Worm (Caenorhabditis elegans) whole organism, early embryonic: ENCODE measurements around the gene srh-122.

ENCODE experiments used
- B0310.2 ChIP-seq: sonication (generic microtip); optimal IDR thresholded peaks from 2 replicates; lab custom pipeline; 2016; ENCODE audit warnings: mild to moderate bottlenecking, missing genetic modification characterization, missing compliant biosample characterization
- F13C5.2 ChIP-seq: sonication (generic microtip); optimal IDR thresholded peaks from 2 replicates; lab custom pipeline; 2017; ENCODE audit warnings: mild to moderate bottlenecking, missing genetic modification characterization, inconsistent platforms, missing compliant biosample characterization
- aly-1 ChIP-seq: sonication (generic microtip); optimal IDR thresholded peaks from 2 replicates; lab custom pipeline; 2016; ENCODE audit warnings: missing genetic modification characterization, missing compliant biosample characterization
- ama-1 ChIP-seq: fragments of 150-350 bp; optimal IDR thresholded peaks from 2 replicates; lab custom pipeline; 2014
- ceh-13 ChIP-seq: fragments of 200-800 bp; sonication (Bioruptor generic); optimal IDR thresholded peaks from 2 replicates; lab custom pipeline; 2018; ENCODE audit warnings: mild to moderate bottlenecking, missing genetic modification characterization, missing compliant biosample characterization
- ceh-36 ChIP-seq: sonication (generic microtip); optimal IDR thresholded peaks from 2 replicates; lab custom pipeline; 2016; ENCODE audit warnings: missing genetic modification characterization, inconsistent platforms, missing compliant biosample characterization
- ets-7 ChIP-seq: sonication (generic microtip); optimal IDR thresholded peaks from 2 replicates; lab custom pipeline; 2016; ENCODE audit warnings: missing genotype, missing genetic modification characterization, missing compliant biosample characterization
- flt-1 ChIP-seq: fragments of 200-800 bp; sonication (Bioruptor generic); IDR thresholded peaks from 2 replicates; pipeline ENCODE4 v1.3.6; 2022; ENCODE audit warnings: missing genetic modification characterization, missing compliant biosample characterization
- hmbx-1 ChIP-seq: sonication (generic microtip); optimal IDR thresholded peaks from 2 replicates; lab custom pipeline; 2016; ENCODE audit warnings: mild to moderate bottlenecking, missing genetic modification characterization, missing compliant biosample characterization
- hmg-4 ChIP-seq: fragments of 200-800 bp; sonication (Bioruptor generic); optimal IDR thresholded peaks from 2 replicates; lab custom pipeline; 2018; ENCODE audit warnings: mild to moderate bottlenecking, missing genetic modification characterization, missing compliant biosample characterization
- hnd-1 ChIP-seq: sonication (generic microtip); optimal IDR thresholded peaks from 2 replicates; lab custom pipeline; 2016; ENCODE audit warnings: missing genetic modification characterization, missing compliant biosample characterization
- pes-1 ChIP-seq: fragments of 200-800 bp; sonication (Bioruptor generic); IDR thresholded peaks from 2 replicates; pipeline ENCODE4 v1.3.6; 2022; ENCODE audit warnings: missing genetic modification reagents, missing genetic modification characterization, missing compliant biosample characterization
- scrt-1 ChIP-seq: fragments of 200-800 bp; sonication (Bioruptor generic); IDR thresholded peaks from 2 replicates; pipeline ENCODE4 v1.3.6; 2022; ENCODE audit warnings: missing genetic modification characterization, missing compliant biosample characterization
- sea-1 ChIP-seq: fragments of 200-800 bp; sonication (Bioruptor generic); conservative IDR thresholded peaks from 2 replicates; pipeline ENCODE4 v1.3.6; 2022; ENCODE audit warnings: missing genetic modification characterization, missing compliant biosample characterization
- tbx-11 ChIP-seq: fragments of 200-800 bp; sonication (Bioruptor generic); IDR thresholded peaks from 2 replicates; pipeline ENCODE4 v1.3.6; 2022; ENCODE audit warnings: missing genetic modification characterization, missing compliant biosample characterization
- tbx-37 ChIP-seq: fragments of 200-800 bp; sonication (Bioruptor generic); conservative IDR thresholded peaks from 2 replicates; pipeline ENCODE4 v1.3.6; 2022; ENCODE audit warnings: missing genetic modification reagents, missing genetic modification characterization, missing compliant biosample characterization
- tra-4 ChIP-seq: sonication (generic microtip); optimal IDR thresholded peaks from 2 replicates; lab custom pipeline; 2017; ENCODE audit warnings: missing genetic modification characterization, missing compliant biosample characterization

Gene srh-122

DNA sequence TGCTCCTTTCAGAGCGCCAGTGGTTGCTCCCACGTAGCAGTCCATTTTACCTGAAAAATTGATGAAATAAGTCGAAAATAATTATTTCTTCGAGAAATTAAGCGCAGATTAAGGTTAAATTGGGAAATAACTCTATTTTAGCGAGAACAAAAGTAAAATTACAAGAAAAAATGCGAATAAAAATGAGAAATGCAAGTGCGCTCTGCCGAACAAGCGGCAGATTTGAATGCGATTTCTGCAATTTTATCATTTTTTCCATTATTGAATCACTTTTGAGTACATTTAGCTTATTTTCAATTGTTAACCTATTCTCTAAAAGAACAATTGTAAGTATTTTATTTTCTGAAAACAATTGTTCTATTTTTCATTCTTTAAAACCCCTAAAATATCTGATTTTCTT lies 17.1 kb upstream of the srh-122 start, which contains the start of gene T06E6.1:
Gene T06E6.1 (minus strand): TSS at position 56 of the 400 bp plus-strand sequence.
- no peak for TF ChIP-seq hmg-4
- TF ChIP-seq B0310.2 (tag; lab: Kevin White, UChicago), result no peak
- TF ChIP-seq hnd-1, result no peak
- no peak for TF ChIP-seq ceh-36 (tag; lab: Kevin White, UChicago)
- no peak for TF ChIP-seq F13C5.2 (tag; lab: Kevin White, UChicago)
- no peak for TF ChIP-seq aly-1
- no peak for TF ChIP-seq ceh-13
- no peak for TF ChIP-seq ets-7
- TF ChIP-seq scrt-1, result no peak

- TF ChIP-seq ets-7 (no peak), F13C5.2 (tag; lab: Kevin White, UChicago) (no peak), ceh-36 (tag; lab: Kevin White, UChicago) (no peak), tbx-11 (no peak), tbx-37 (GFP tag; lab: Robert Waterston, UW) (no peak)
These were observed 14.3 kb upstream of the srh-122 start for ce11 chrV:15392064-15392463.

ce11 chrV:15388820-15389384 lies 11.1 kb upstream of the srh-122 start, which contains the start of gene srh-170:
srh-170 (minus strand) TSS chrV:15388870.
- TF ChIP-seq scrt-1 (0 out of 2 replicates have a peak, but pooled peaks have one; percentile 29), ceh-13 (no peak), pes-1 (GFP tag; lab: Robert Waterston, UW) (peak; percentile 15; the same call in 1 of the 2 replicates)

- TF ChIP-seq hnd-1 (no peak), tbx-37 (GFP tag; lab: Robert Waterston, UW) (no peak), B0310.2 (tag; lab: Kevin White, UChicago) (no peak), ets-7 (no peak), ceh-13 (no peak), F13C5.2 (tag; lab: Kevin White, UChicago) (no peak), ama-1 (lab: Kevin White, UChicago) (no peak), aly-1 (no peak), hmg-4 (no peak), ceh-36 (tag; lab: Kevin White, UChicago) (no peak)
These were observed 6.9 kb upstream of the srh-122 start, which contains the start of gene str-102 for ce11 chrV:15384733-15385132. str-102 (plus strand) TSS chrV:15385033.

ce11 chrV:15383739-15384138 lies 5.9 kb upstream of the srh-122 start, which contains the start of gene str-88:
str-88 (minus strand) TSS chrV:15383839.
- TF ChIP-seq flt-1 (GFP tag; lab: Robert Waterston, UW) (no peak), ceh-36 (tag; lab: Kevin White, UChicago) (no peak), ceh-13 (no peak), hmg-4 (no peak), ama-1 (lab: Kevin White, UChicago) (no peak)

- TF ChIP-seq pes-1 (GFP tag; lab: Robert Waterston, UW), result no peak
- TF ChIP-seq hnd-1, result no peak
- no peak for TF ChIP-seq aly-1
- TF ChIP-seq ceh-36 (tag; lab: Kevin White, UChicago), result no peak
- no peak for TF ChIP-seq B0310.2 (tag; lab: Kevin White, UChicago)
- TF ChIP-seq sea-1 (GFP tag; lab: Robert Waterston, UW), result no peak
- TF ChIP-seq tbx-37 (GFP tag; lab: Robert Waterston, UW), result no peak
- TF ChIP-seq scrt-1, result no peak
- no peak for TF ChIP-seq flt-1 (GFP tag; lab: Robert Waterston, UW)
- no peak for TF ChIP-seq ama-1 (lab: Kevin White, UChicago)
- TF ChIP-seq hmbx-1, result no peak
- TF ChIP-seq F13C5.2 (tag; lab: Kevin White, UChicago), result no peak
- no peak for TF ChIP-seq ets-7
- no peak for TF ChIP-seq tra-4 (tag; lab: Kevin White, UChicago)
- TF ChIP-seq hmg-4, result no peak
These were observed 3.1 kb upstream of the srh-122 start, which contains the start of gene dhs-23 for ce11 chrV:15380857-15381256. dhs-23 (plus strand) TSS chrV:15381219.

DNA sequence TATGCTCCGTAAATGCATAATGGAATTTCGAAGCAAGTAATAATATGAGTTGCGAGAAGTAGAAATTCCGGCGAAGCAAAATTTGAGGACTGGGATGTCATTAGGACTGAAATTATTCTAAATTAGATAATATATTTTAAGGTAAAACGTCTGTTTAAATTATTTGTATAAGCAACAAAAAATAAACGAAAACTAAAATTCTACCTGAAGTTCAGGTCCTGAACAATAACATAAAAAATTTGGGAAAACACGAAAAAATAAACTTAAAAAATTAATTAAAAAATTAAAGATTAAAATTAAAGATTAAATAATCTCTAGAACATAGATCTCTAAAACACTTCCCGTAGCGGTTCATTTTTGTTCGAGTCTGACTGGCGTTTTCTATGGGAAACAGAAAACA lies 2.0 kb upstream of the srh-122 start, which contains the start of gene srh-251:
Gene srh-251 (minus strand): TSS at position 101 of the 400 bp plus-strand sequence.
- no peak for TF ChIP-seq ceh-36 (tag; lab: Kevin White, UChicago)
- TF ChIP-seq scrt-1, result no peak

ce11 chrV:15376223-15376622 lies 1.6 kb downstream of the srh-122 start, which contains the start of gene srh-52:
srh-52 (minus strand) TSS chrV:15376323.
- TF ChIP-seq tbx-11 (no peak), tbx-37 (GFP tag; lab: Robert Waterston, UW) (no peak), hmbx-1 (no peak), aly-1 (no peak)

DNA sequence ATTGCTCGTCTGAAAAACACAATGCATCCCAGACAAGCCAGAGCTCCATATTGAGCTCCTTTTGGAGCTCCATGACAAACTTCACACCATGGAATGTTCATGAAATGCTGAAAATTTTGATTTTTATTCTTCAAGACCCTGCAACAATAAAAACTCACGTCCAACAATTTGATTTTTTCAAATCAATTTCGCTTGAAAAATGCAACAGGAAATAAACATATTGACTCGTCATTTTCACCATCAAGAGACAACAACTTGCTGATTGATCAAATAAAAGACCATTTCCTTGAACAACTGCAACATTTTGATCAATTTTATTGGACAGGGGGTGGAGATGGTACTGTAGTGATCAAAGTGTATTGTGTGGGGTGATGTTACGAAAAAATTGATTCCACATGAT lies 8.1 kb downstream of the srh-122 start, which contains the start of gene nhr-269:
Gene nhr-269 (minus strand): TSS at position 101 of the 400 bp plus-strand sequence.
- TF ChIP-seq tbx-37 (GFP tag; lab: Robert Waterston, UW) (no peak), ets-7 (no peak), tra-4 (tag; lab: Kevin White, UChicago) (no peak), hmg-4 (no peak), B0310.2 (tag; lab: Kevin White, UChicago) (no peak), ama-1 (lab: Kevin White, UChicago) (no peak), ceh-13 (no peak), aly-1 (no peak), ceh-36 (tag; lab: Kevin White, UChicago) (no peak), tbx-11 (no peak)
